Worm (Caenorhabditis elegans) whole organism, L2 larva: ENCODE data around the gene madf-1.

ENCODE experiments used
- C34F6.9 ChIP-seq: fragments of 150-350 bp; optimal IDR thresholded peaks from 2 replicates; lab custom pipeline; 2014; ENCODE audit warnings: missing biosample characterization, missing genetic modification characterization
- R02D3.7 ChIP-seq: fragments of 150-350 bp; optimal IDR thresholded peaks from 2 replicates; lab custom pipeline; 2014; ENCODE audit warnings: missing biosample characterization, missing genetic modification characterization
- Y55F3AM.14 ChIP-seq: fragments of 200-800 bp; sonication (Bioruptor generic); optimal IDR thresholded peaks from 2 replicates; lab custom pipeline; 2018; ENCODE audit warnings: mild to moderate bottlenecking, missing genetic modification characterization, missing compliant biosample characterization
- ZK546.5 ChIP-seq: sonication (generic microtip); optimal IDR thresholded peaks from 2 replicates; lab custom pipeline; 2017; ENCODE audit warnings: missing biosample characterization, missing genetic modification characterization
- alr-1 ChIP-seq: fragments of 150-350 bp; optimal IDR thresholded peaks from 2 replicates; lab custom pipeline; 2014; ENCODE audit warnings: missing biosample characterization, missing genetic modification characterization
- blmp-1 ChIP-seq: sonication (generic microtip); optimal IDR thresholded peaks from 2 replicates; lab custom pipeline; 2017; ENCODE audit warnings: missing genetic modification characterization, mild to moderate bottlenecking, missing compliant biosample characterization, antibody characterized with exemption, moderate library complexity; ENCODE audit not compliant: insufficient read depth
- ceh-16 ChIP-seq: fragments of 150-350 bp; optimal IDR thresholded peaks from 2 replicates; lab custom pipeline; 2014; ENCODE audit warnings: missing biosample characterization, missing genetic modification characterization
- ceh-82 ChIP-seq: fragments of 150-350 bp; optimal IDR thresholded peaks from 2 replicates; lab custom pipeline; 2014; ENCODE audit warnings: missing biosample characterization, missing genetic modification characterization
- dmd-4 ChIP-seq: sonication (generic microtip); optimal IDR thresholded peaks from 2 replicates; lab custom pipeline; 2017; ENCODE audit warnings: missing biosample characterization, missing genetic modification characterization
- elt-3 ChIP-seq: sonication (generic microtip); optimal IDR thresholded peaks from 2 replicates; lab custom pipeline; 2017; ENCODE audit warnings: missing biosample characterization, missing genetic modification characterization
- fos-1 ChIP-seq: fragments of 150-350 bp; optimal IDR thresholded peaks from 2 replicates; lab custom pipeline; 2014; ENCODE audit warnings: missing biosample characterization, missing genetic modification characterization
- gmeb-1 ChIP-seq: fragments of 150-350 bp; optimal IDR thresholded peaks from 2 replicates; lab custom pipeline; 2014; ENCODE audit warnings: missing biosample characterization, missing genetic modification characterization
- lin-13 ChIP-seq: fragments of 150-350 bp; optimal IDR thresholded peaks from 2 replicates; lab custom pipeline; 2014; ENCODE audit warnings: missing biosample characterization, missing genetic modification reagents, missing genetic modification characterization
- lsy-2 ChIP-seq, 2 experiments: fragments of 150-350 bp in 1 of 2; sonication (generic microtip) in 1 of 2; optimal IDR thresholded peaks; 2 replicates each; lab custom pipeline; 2014 to 2017; ENCODE audit warnings: missing biosample characterization in 2 of 2, missing genetic modification characterization in 2 of 2
- mab-5 ChIP-seq: fragments of 150-350 bp; optimal IDR thresholded peaks from 2 replicates; lab custom pipeline; 2014; ENCODE audit warnings: missing biosample characterization, missing genetic modification characterization
- mbf-1 ChIP-seq: sonication (generic microtip); optimal IDR thresholded peaks from 2 replicates; lab custom pipeline; 2017; ENCODE audit warnings: missing biosample characterization, missing genetic modification characterization
- mdl-1 ChIP-seq, 2 experiments: fragments of 150-350 bp in 1 of 2; sonication (generic microtip) in 1 of 2; optimal IDR thresholded peaks; 2 replicates each; lab custom pipeline; 2017; ENCODE audit warnings: missing biosample characterization in 2 of 2, missing genetic modification characterization in 2 of 2
- nhr-11 ChIP-seq: fragments of 150-350 bp; optimal IDR thresholded peaks from 2 replicates; lab custom pipeline; 2014; ENCODE audit warnings: missing biosample characterization, missing genetic modification characterization
- nhr-12 ChIP-seq: fragments of 150-350 bp; optimal IDR thresholded peaks from 2 replicates; lab custom pipeline; 2014; ENCODE audit warnings: missing biosample characterization, missing genetic modification characterization
- nhr-23 ChIP-seq: fragments of 150-350 bp; optimal IDR thresholded peaks from 2 replicates; lab custom pipeline; 2014; ENCODE audit warnings: missing biosample characterization, missing genetic modification reagents, missing genetic modification characterization
- nhr-25 ChIP-seq: fragments of 150-350 bp; sonication (generic microtip); optimal IDR thresholded peaks from 3 replicates; lab custom pipeline; 2014; ENCODE audit warnings: missing biosample characterization, missing genetic modification characterization
- peb-1 ChIP-seq: fragments of 150-350 bp; optimal IDR thresholded peaks from 2 replicates; lab custom pipeline; 2014; ENCODE audit warnings: missing biosample characterization, missing genetic modification characterization
- sem-4 ChIP-seq: fragments of 150-350 bp; optimal IDR thresholded peaks from 2 replicates; lab custom pipeline; 2014; ENCODE audit warnings: missing biosample characterization, missing genetic modification reagents, missing genetic modification characterization
- sma-3 ChIP-seq: sonication (generic microtip); optimal IDR thresholded peaks from 2 replicates; lab custom pipeline; 2016; ENCODE audit warnings: missing genetic modification reagents, missing genetic modification characterization, missing compliant biosample characterization
- unc-39 ChIP-seq: fragments of 150-350 bp; optimal IDR thresholded peaks from 2 replicates; lab custom pipeline; 2014; ENCODE audit warnings: missing biosample characterization, missing genetic modification characterization
- unc-55 ChIP-seq: fragments of 150-350 bp; sonication (generic microtip); optimal IDR thresholded peaks from 3 replicates; lab custom pipeline; 2014; ENCODE audit warnings: missing biosample characterization, missing genetic modification reagents, missing genetic modification characterization
- unc-62 ChIP-seq: fragments of 150-350 bp; optimal IDR thresholded peaks from 2 replicates; lab custom pipeline; 2014; ENCODE audit warnings: missing biosample characterization, missing genetic modification reagents, missing genetic modification characterization
- ztf-4 ChIP-seq: fragments of 150-350 bp; optimal IDR thresholded peaks from 2 replicates; lab custom pipeline; 2014; ENCODE audit warnings: missing biosample characterization, missing genetic modification characterization

madf-1 gene

DNA sequence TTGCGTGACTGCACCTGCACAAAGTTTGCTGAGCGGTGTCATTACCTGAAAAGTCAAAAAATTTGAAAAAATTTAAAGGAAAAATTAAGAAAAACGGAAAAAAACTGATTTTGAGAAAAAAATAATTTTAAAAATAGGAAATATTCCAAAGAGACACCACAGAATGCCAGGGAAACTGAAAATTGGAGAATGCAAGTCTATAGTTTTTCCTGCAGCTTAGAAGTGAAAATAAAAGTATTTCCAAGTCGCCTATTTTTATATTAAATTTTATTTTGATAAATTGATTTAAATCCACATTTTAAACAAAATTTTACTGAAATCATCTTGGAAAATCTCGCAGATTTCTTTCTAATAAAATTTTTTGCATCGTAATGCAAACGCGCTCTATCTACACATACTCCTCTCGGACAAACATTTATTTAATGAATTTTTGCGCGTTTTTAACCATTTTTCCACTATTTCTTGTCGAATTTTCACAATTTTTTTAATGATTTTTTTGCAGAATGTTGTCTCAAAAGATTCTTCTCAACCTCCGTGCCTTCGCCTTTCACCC lies 35.1 kb downstream of the madf-1 start, which contains the start of the genes F56B3.11 and ech-5 (continued):
- TF ChIP-seq gmeb-1 (tag; lab: Kevin White, UChicago) (peak; percentile 78), unc-55 (peak; percentile 87), ceh-82 (tag; lab: Kevin White, UChicago) (no peak)

DNA sequence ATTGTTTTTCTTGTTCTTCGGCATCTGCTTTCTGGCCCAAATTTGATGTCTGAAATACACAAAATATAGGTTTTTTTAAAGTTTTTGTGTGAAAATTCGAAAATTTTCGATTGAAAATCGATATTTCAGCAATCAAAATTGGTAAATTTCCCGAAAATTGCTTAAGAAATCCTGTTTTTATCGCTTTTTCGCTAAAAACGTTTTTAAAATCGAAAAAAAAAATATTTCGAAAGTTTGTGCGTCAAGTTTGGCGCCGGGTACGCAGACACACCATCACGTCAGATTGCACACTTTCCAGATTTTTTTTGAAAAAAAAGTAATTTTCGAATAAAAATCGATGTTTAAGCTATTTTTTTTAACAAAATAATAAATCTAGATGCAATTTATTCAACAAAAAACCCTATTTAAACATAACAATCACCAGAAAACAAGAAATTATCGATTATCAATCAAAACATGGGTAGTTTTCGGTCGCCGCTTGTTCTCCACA lies 36.3 kb downstream of the madf-1 start, which contains the start of gene skr-18:
Gene skr-18 (minus strand): TSS at position 51 of the 490 bp plus-strand sequence.
- TF ChIP-seq gmeb-1 (tag; lab: Kevin White, UChicago): no peak
- no peak for TF ChIP-seq blmp-1
- TF ChIP-seq mbf-1 (tag; lab: Kevin White, UChicago): no peak
- no peak for TF ChIP-seq elt-3 (tag; lab: Kevin White, UChicago)
- no peak for TF ChIP-seq fos-1
- TF ChIP-seq nhr-11 (tag; lab: Kevin White, UChicago): no peak
- TF ChIP-seq nhr-23: no peak
- TF ChIP-seq C34F6.9 (tag; lab: Kevin White, UChicago): no peak
- TF ChIP-seq ztf-4: no peak
- no peak for TF ChIP-seq unc-39 (tag; lab: Kevin White, UChicago)
- TF ChIP-seq mab-5 (tag; lab: Kevin White, UChicago): no peak
- no peak for TF ChIP-seq sma-3 (GFP tag; lab: Kevin White, UChicago)
- TF ChIP-seq R02D3.7 (tag; lab: Kevin White, UChicago): no peak
- no peak for TF ChIP-seq mdl-1 (tag; optimal IDR thresholded peaks at IDR 0.05; lab: Kevin White, UChicago)
- no peak for TF ChIP-seq peb-1 (tag; lab: Kevin White, UChicago)
- TF ChIP-seq ceh-16 (tag; lab: Kevin White, UChicago): no peak
- no peak for TF ChIP-seq alr-1 (tag; lab: Kevin White, UChicago)
- no peak for TF ChIP-seq Y55F3AM.14 (GFP tag; lab: Kevin White, UChicago)

ce11 chrIV:794275-794674 lies 37.4 kb downstream of the madf-1 start, which contains the start of gene F56B3.4:
Gene F56B3.4 (minus strand): TSS chrIV:794275.
- TF ChIP-seq ceh-82 (tag; lab: Kevin White, UChicago): no peak
- TF ChIP-seq lin-13 (GFP tag; lab: Kevin White, UChicago): no peak

ce11 chrIV:787755-788154 lies 43.9 kb downstream of the madf-1 start, which contains the start of gene F56B3.6:
Gene F56B3.6 (plus strand): TSS chrIV:788055.
- TF ChIP-seq lsy-2 (tag; optimal IDR thresholded peaks at IDR 0.05; lab: Kevin White, UChicago) (no peak), ZK546.5 (tag; lab: Kevin White, UChicago) (no peak), mbf-1 (tag; lab: Kevin White, UChicago) (no peak), nhr-12 (tag; lab: Kevin White, UChicago) (no peak), fos-1 (no peak), ceh-16 (tag; lab: Kevin White, UChicago) (no peak), unc-62 (GFP tag; lab: Kevin White, UChicago) (no peak), R02D3.7 (tag; lab: Kevin White, UChicago) (no peak), unc-39 (tag; lab: Kevin White, UChicago) (no peak), nhr-23 (no peak), nhr-25 (no peak), dmd-4 (tag; lab: Kevin White, UChicago) (no peak), ztf-4 (no peak), mab-5 (tag; lab: Kevin White, UChicago) (no peak)
- TF ChIP-seq, all 48 proteins: peak for 0

ce11 chrIV:782393-782792 lies 49.3 kb downstream of the madf-1 start:
- TF ChIP-seq elt-3 (tag; lab: Kevin White, UChicago) (no peak), unc-62 (GFP tag; lab: Kevin White, UChicago) (no peak), gmeb-1 (tag; lab: Kevin White, UChicago) (no peak), blmp-1 (no peak), sem-4 (tag; lab: Kevin White, UChicago) (no peak), Y55F3AM.14 (GFP tag; lab: Kevin White, UChicago) (no peak)
